Fruit fly (Drosophila melanogaster): ENCODE data around the gene CG10512.

DNA sequence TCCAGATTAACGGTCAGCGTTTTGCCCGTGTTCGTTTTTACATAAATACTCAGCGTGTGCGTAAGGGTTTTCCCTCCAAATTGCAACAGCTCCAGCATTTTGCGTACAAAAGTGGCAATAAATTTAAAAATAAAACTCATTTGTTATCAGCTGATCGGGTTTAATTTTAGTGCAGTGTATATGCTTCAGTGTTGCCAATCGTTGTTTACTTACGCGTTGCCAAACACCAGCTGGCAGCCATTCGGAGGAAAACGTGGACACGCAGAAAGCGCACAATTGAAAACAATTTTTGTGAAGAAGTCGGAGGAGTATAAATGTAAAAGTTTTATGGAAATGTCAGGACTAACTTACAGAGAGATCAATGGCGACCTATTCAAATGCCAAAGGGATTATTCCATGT lies 6.2 kb upstream of the CG10512 start, which contains the start of the genes Targ3 and park:
- no peak for TF ChIP-seq psq (optimal IDR thresholded peaks at IDR 0.05)
- no peak for TF ChIP-seq h (optimal IDR thresholded peaks at IDR 0.05)
- TF ChIP-seq ttk (optimal IDR thresholded peaks at IDR 0.05), result no peak
- no peak for TF ChIP-seq Sin3A (optimal IDR thresholded peaks at IDR 0.05)
